Fruit fly (Drosophila melanogaster): ENCODE measurements around the gene fbl.

Gene fbl

DNA sequence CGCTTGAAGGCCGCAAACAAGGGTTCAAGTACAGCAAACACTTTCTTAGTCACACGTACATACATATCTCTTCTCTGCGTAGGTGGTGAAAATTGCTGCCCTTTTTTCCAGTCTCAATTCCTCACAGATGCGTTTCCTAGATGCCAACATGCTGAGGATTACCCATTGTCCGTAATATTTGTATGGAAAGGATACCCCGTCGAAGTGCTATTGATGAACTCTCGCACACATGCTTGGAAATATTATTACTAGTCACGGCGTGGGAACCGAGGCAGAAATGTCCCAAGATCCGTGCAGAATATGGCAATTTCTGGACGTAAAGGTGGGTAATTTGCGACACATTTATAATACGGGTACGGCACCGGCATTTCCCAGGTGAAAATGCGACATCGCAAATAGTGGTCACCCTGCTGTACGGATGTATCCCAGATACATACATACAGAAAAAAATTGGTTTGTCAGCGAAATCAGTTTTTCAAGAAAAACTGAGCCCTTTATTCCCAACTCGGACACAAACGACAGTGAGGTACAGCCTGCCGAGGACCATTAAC, 21.2 kb downstream of the fbl start:
- TF ChIP-seq CG11617 (GFP tag; optimal IDR thresholded peaks at IDR 0.05): no peak
- no peak for TF ChIP-seq CG14711 (tag; optimal IDR thresholded peaks at IDR 0.05)
- no peak for TF ChIP-seq CG5204 (GFP tag; optimal IDR thresholded peaks at IDR 0.05)
- no peak for TF ChIP-seq pad (GFP tag; optimal IDR thresholded peaks at IDR 0.05)
- TF ChIP-seq cic (GFP tag; optimal IDR thresholded peaks at IDR 0.05): no peak
- TF ChIP-seq tj (GFP tag; optimal IDR thresholded peaks at IDR 0.05): no peak
- TF ChIP-seq Mnt (GFP tag; optimal IDR thresholded peaks at IDR 0.05): no peak
- no peak for TF ChIP-seq CG7045 (GFP tag; optimal IDR thresholded peaks at IDR 0.05)

- TF ChIP-seq Hr96 (GFP tag; optimal IDR thresholded peaks at IDR 0.05) (no peak), cic (GFP tag; optimal IDR thresholded peaks at IDR 0.05) (no peak), cnc (optimal IDR thresholded peaks at IDR 0.05) (no peak), ovo (GFP tag; optimal IDR thresholded peaks at IDR 0.05) (no peak), kay (GFP tag; ENCODE audit: borderline replicate concordance) (peak; percentile 14), CG7101 (tag; optimal IDR thresholded peaks at IDR 0.05) (peak; percentile 12), CG33017 (tag; optimal IDR thresholded peaks at IDR 0.05) (peak; percentile 26), CG14711 (tag; optimal IDR thresholded peaks at IDR 0.05) (no peak), Clk (GFP tag; optimal IDR thresholded peaks at IDR 0.05) (no peak), tj (GFP tag; optimal IDR thresholded peaks at IDR 0.05) (no peak), CG11617 (GFP tag; optimal IDR thresholded peaks at IDR 0.05) (peak; percentile 12), CG5204 (GFP tag; optimal IDR thresholded peaks at IDR 0.05) (no peak), toe (GFP tag; optimal IDR thresholded peaks at IDR 0.05) (no peak), CG1620 (GFP tag; optimal IDR thresholded peaks at IDR 0.05) (no peak), CG7045 (GFP tag; optimal IDR thresholded peaks at IDR 0.05) (no peak), bab1 (GFP tag; optimal IDR thresholded peaks at IDR 0.05) (no peak), Crg-1 (GFP tag; optimal IDR thresholded peaks at IDR 0.05) (no peak), CG12768 (GFP tag; optimal IDR thresholded peaks at IDR 0.05) (no peak), Mnt (GFP tag; optimal IDR thresholded peaks at IDR 0.05) (no peak), pad (GFP tag; optimal IDR thresholded peaks at IDR 0.05) (no peak)
Measured at dm6 chr3L:20405971-20406948, 22.0 kb downstream of the fbl start.

dm6 chr3L:20410345-20410744, 26.1 kb downstream of the fbl start, which contains the start of gene CG13248:
Gene CG13248 (minus strand): TSS chr3L:20410566.
- TF ChIP-seq tj (GFP tag; optimal IDR thresholded peaks at IDR 0.05) (no peak), CG14711 (tag; optimal IDR thresholded peaks at IDR 0.05) (no peak), Mnt (GFP tag; optimal IDR thresholded peaks at IDR 0.05) (no peak), CG11617 (GFP tag; optimal IDR thresholded peaks at IDR 0.05) (no peak), CG12768 (GFP tag; optimal IDR thresholded peaks at IDR 0.05) (no peak), kay (GFP tag; ENCODE audit: borderline replicate concordance) (no peak), cnc (optimal IDR thresholded peaks at IDR 0.05) (no peak), toe (GFP tag; optimal IDR thresholded peaks at IDR 0.05) (no peak), CG33017 (tag; optimal IDR thresholded peaks at IDR 0.05) (no peak)

DNA sequence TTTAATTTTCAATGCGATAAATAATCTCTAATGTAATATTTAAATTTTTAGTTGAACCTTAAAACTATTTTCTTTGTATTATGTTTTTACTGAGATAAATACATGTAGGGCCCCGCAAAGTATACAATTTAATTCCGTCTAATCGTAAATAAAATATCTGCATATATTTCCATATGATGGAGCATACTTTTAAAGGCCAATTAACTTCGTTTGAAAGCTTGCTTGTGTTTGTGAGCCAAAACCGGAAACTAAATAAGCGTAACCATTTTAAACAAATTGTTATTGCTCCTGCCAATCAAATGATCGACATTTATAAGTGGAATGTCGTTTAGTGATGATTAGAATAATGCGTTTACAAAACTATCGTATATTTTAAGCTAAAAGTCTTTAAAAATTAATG, 26.6 kb downstream of the fbl start:
- peak; percentile 35 for TF ChIP-seq CG7101 (tag; optimal IDR thresholded peaks at IDR 0.05)
- TF ChIP-seq ovo (GFP tag; optimal IDR thresholded peaks at IDR 0.05): no peak
- TF ChIP-seq bab1 (GFP tag; optimal IDR thresholded peaks at IDR 0.05): peak; percentile 36
- peak; percentile 29 for TF ChIP-seq CG11617 (GFP tag; optimal IDR thresholded peaks at IDR 0.05)
- no peak for TF ChIP-seq cnc (optimal IDR thresholded peaks at IDR 0.05)
- TF ChIP-seq Mnt (GFP tag; optimal IDR thresholded peaks at IDR 0.05): no peak

dm6 chr3L:20413304-20413703, 29.1 kb downstream of the fbl start, which contains the start of gene zye:
Gene zye (plus strand): TSS chr3L:20413604.
- no peak for TF ChIP-seq cic (GFP tag; optimal IDR thresholded peaks at IDR 0.05)
- TF ChIP-seq CG14711 (tag; optimal IDR thresholded peaks at IDR 0.05): no peak
- TF ChIP-seq Crg-1 (GFP tag; optimal IDR thresholded peaks at IDR 0.05): no peak
- TF ChIP-seq CG5204 (GFP tag; optimal IDR thresholded peaks at IDR 0.05): no peak
- no peak for TF ChIP-seq Hr96 (GFP tag; optimal IDR thresholded peaks at IDR 0.05)
- TF ChIP-seq CG12768 (GFP tag; optimal IDR thresholded peaks at IDR 0.05): no peak
- TF ChIP-seq toe (GFP tag; optimal IDR thresholded peaks at IDR 0.05): no peak
- TF ChIP-seq CG11617 (GFP tag; optimal IDR thresholded peaks at IDR 0.05): no peak
- TF ChIP-seq kay (GFP tag; ENCODE audit: borderline replicate concordance): no peak
- TF ChIP-seq Mnt (GFP tag; optimal IDR thresholded peaks at IDR 0.05): no peak

DNA sequence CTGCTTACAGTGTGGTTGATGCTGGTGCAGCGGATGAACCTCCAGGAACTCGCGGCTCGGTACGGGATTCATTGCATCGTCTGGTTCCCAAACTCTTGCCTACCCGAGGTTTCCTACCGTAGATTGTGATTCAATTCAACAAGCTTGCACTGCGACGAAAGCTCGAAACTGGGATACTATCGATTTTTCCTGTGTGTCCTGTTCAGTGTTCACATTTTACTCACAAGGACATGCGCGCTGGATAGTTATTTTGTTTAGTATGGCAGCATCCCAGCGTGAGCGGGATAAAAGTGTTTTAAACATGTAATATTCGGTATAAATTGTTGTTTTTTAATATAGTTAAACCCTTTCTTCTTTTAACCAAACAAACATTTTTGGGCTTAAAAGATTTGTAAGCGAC, 41.7 kb downstream of the fbl start, which contains the start of gene CG5282:
Gene CG5282 (minus strand): TSS at position 184 of the 400 bp plus-strand sequence.
- TF ChIP-seq CG7101 (tag; optimal IDR thresholded peaks at IDR 0.05) (no peak), cic (GFP tag; optimal IDR thresholded peaks at IDR 0.05) (no peak), CG11617 (GFP tag; optimal IDR thresholded peaks at IDR 0.05) (no peak), cnc (optimal IDR thresholded peaks at IDR 0.05) (no peak), CG14711 (tag; optimal IDR thresholded peaks at IDR 0.05) (no peak), toe (GFP tag; optimal IDR thresholded peaks at IDR 0.05) (no peak), ovo (GFP tag; optimal IDR thresholded peaks at IDR 0.05) (no peak), CG12768 (GFP tag; optimal IDR thresholded peaks at IDR 0.05) (no peak)
